Fruit fly (Drosophila melanogaster) whole organism, embryonic: Measurements from ENCODE around the gene spidey.

ENCODE experiments used
- Aef1 ChIP-seq: fragments of 200-800 bp; sonication (Bioruptor generic); IDR thresholded peaks from 3 replicates; pipeline ENCODE4 v1.3.6; 2022; ENCODE audit warnings: missing biosample characterization, missing genetic modification characterization
- Bgb ChIP-seq: fragments of 200-800 bp; sonication (Bioruptor generic); IDR thresholded peaks from 2 replicates; pipeline ENCODE4 v1.3.6; 2022; ENCODE audit warnings: missing biosample characterization, missing genetic modification characterization; ENCODE audit not compliant: partially characterized antibody
- Bteb2 ChIP-seq: fragments of 200-800 bp; sonication (Bioruptor generic); optimal IDR thresholded peaks from 2 replicates; lab custom pipeline; 2016; ENCODE audit warnings: missing biosample characterization, missing genetic modification characterization
- CG10366 ChIP-seq: fragments of 200-800 bp; sonication (Bioruptor generic); IDR thresholded peaks from 2 replicates; pipeline ENCODE4 v1.3.6; 2022; ENCODE audit warnings: missing biosample characterization, missing genetic modification characterization
- CG12219 ChIP-seq: fragments of 200-800 bp; sonication (Bioruptor generic); optimal IDR thresholded peaks from 3 replicates; lab custom pipeline; 2018; ENCODE audit warnings: missing biosample characterization, mild to moderate bottlenecking, missing genetic modification characterization
- CG12236 ChIP-seq: fragments of 200-800 bp; sonication (Bioruptor generic); optimal IDR thresholded peaks from 2 replicates; lab custom pipeline; 2016; ENCODE audit warnings: missing biosample characterization, missing genetic modification characterization
- CG14860 ChIP-seq: fragments of 200-800 bp; sonication (Bioruptor generic); IDR thresholded peaks from 3 replicates; pipeline ENCODE4 v1.3.6; 2022; ENCODE audit warnings: missing biosample characterization, missing genetic modification characterization; ENCODE audit not compliant: partially characterized antibody
- CG1529 ChIP-seq: fragments of 200-800 bp; sonication (Bioruptor generic); optimal IDR thresholded peaks from 3 replicates; lab custom pipeline; 2018; ENCODE audit warnings: missing biosample characterization, missing genetic modification characterization
- CG15479 ChIP-seq: fragments of 200-800 bp; sonication (Bioruptor generic); optimal IDR thresholded peaks from 3 replicates; lab custom pipeline; 2019; ENCODE audit warnings: missing biosample characterization, mild to moderate bottlenecking, missing genetic modification characterization, moderate library complexity
- CG15514 ChIP-seq: fragments of 200-800 bp; sonication (Bioruptor generic); optimal IDR thresholded peaks from 3 replicates; lab custom pipeline; 2017; ENCODE audit warnings: missing biosample characterization, missing genetic modification characterization, mild to moderate bottlenecking, moderate library complexity, missing genetic modification reagents
- CG16813 ChIP-seq: fragments of 200-800 bp; sonication (Bioruptor generic); IDR thresholded peaks from 3 replicates; pipeline ENCODE4 v1.3.6; 2022; ENCODE audit warnings: missing biosample characterization, missing genetic modification characterization; ENCODE audit not compliant: partially characterized antibody
- CG17359 ChIP-seq: fragments of 200-800 bp; sonication (Bioruptor generic); optimal IDR thresholded peaks from 3 replicates; lab custom pipeline; 2018; ENCODE audit warnings: missing biosample characterization, mild to moderate bottlenecking, missing genetic modification characterization, moderate library complexity
- CG18619 ChIP-seq: fragments of 200-800 bp; sonication (Bioruptor generic); optimal IDR thresholded peaks from 3 replicates; lab custom pipeline; 2017; ENCODE audit warnings: missing biosample characterization, mild to moderate bottlenecking, missing genetic modification characterization
- CG4707 ChIP-seq: fragments of 200-800 bp; sonication (Bioruptor generic); optimal IDR thresholded peaks from 2 replicates; lab custom pipeline; 2018; ENCODE audit warnings: missing biosample characterization, mild to moderate bottlenecking, missing genetic modification characterization, moderate library complexity
- CG4820 ChIP-seq: fragments of 200-800 bp; sonication (Bioruptor generic); optimal IDR thresholded peaks from 3 replicates; lab custom pipeline; 2016; ENCODE audit warnings: missing biosample characterization, missing genetic modification characterization
- CG4854 ChIP-seq: fragments of 200-800 bp; sonication (Bioruptor generic); optimal IDR thresholded peaks from 2 replicates; lab custom pipeline; 2016; ENCODE audit warnings: missing biosample characterization, missing genetic modification characterization, inconsistent platforms
- CG6683 ChIP-seq: fragments of 200-800 bp; sonication (Bioruptor generic); optimal IDR thresholded peaks from 2 replicates; lab custom pipeline; 2017; ENCODE audit warnings: missing biosample characterization, mild to moderate bottlenecking, missing genetic modification characterization, missing genetic modification reagents
- CG6765 ChIP-seq: fragments of 200-800 bp; sonication (Bioruptor generic); optimal IDR thresholded peaks from 3 replicates; lab custom pipeline; 2017; ENCODE audit warnings: missing biosample characterization, mild to moderate bottlenecking, missing genetic modification characterization
- CG9932 ChIP-seq: fragments of 200-800 bp; sonication (Bioruptor generic); IDR thresholded peaks from 2 replicates; pipeline ENCODE4 v1.3.6; 2022; ENCODE audit warnings: missing biosample characterization, missing genetic modification characterization
- CrebB ChIP-seq: fragments of 200-800 bp; sonication (Bioruptor generic); optimal IDR thresholded peaks from 3 replicates; lab custom pipeline; 2018; ENCODE audit warnings: missing biosample characterization, mild to moderate bottlenecking, missing genetic modification characterization
- Dbx ChIP-seq: fragments of 200-800 bp; sonication (Bioruptor generic); IDR thresholded peaks from 3 replicates; pipeline ENCODE4 v1.3.6; 2022; ENCODE audit warnings: missing biosample characterization, missing genetic modification characterization
- Gug ChIP-seq: fragments of 200-800 bp; sonication (Bioruptor generic); IDR thresholded peaks from 4 replicates; pipeline ENCODE4 v1.3.6; 2022; ENCODE audit warnings: missing biosample characterization, missing genetic modification characterization
- Hand ChIP-seq: fragments of 200-800 bp; sonication (Bioruptor generic); optimal IDR thresholded peaks from 2 replicates; lab custom pipeline; 2017; ENCODE audit warnings: mild to moderate bottlenecking, missing biosample characterization, missing genetic modification reagents, missing genetic modification characterization
- MESR4 ChIP-seq: fragments of 200-800 bp; sonication (Bioruptor generic); optimal IDR thresholded peaks from 2 replicates; lab custom pipeline; 2018; ENCODE audit warnings: missing biosample characterization, mild to moderate bottlenecking, missing genetic modification characterization, moderate library complexity
- Rx ChIP-seq: fragments of 200-800 bp; sonication (Bioruptor generic); IDR thresholded peaks from 2 replicates; pipeline ENCODE4 v1.3.6; 2022; ENCODE audit warnings: missing biosample characterization, missing genetic modification characterization
- Sox100B ChIP-seq: fragments of 200-800 bp; sonication (Bioruptor generic); optimal IDR thresholded peaks from 3 replicates; lab custom pipeline; 2018; ENCODE audit warnings: missing biosample characterization, mild to moderate bottlenecking, missing genetic modification characterization
- TFAM ChIP-seq: fragments of 200-800 bp; sonication (Bioruptor generic); optimal IDR thresholded peaks from 2 replicates; lab custom pipeline; 2017; ENCODE audit warnings: missing biosample characterization, missing genetic modification characterization, inconsistent platforms
- amos ChIP-seq: fragments of 200-800 bp; sonication (Bioruptor generic); IDR thresholded peaks from 2 replicates; pipeline ENCODE4 v1.3.6; 2022; ENCODE audit warnings: missing biosample characterization, missing genetic modification characterization; ENCODE audit not compliant: partially characterized antibody
- cato ChIP-seq: fragments of 200-800 bp; sonication (Bioruptor generic); optimal IDR thresholded peaks from 2 replicates; lab custom pipeline; 2016; ENCODE audit warnings: missing biosample characterization, missing genetic modification characterization, borderline replicate concordance
- danr ChIP-seq: fragments of 200-800 bp; sonication (Bioruptor generic); IDR thresholded peaks from 2 replicates; pipeline ENCODE4 v1.3.6; 2022; ENCODE audit warnings: missing biosample characterization, missing genetic modification characterization
- dati ChIP-seq: fragments of 200-800 bp; sonication (Bioruptor generic); IDR thresholded peaks from 2 replicates; pipeline ENCODE4 v1.3.6; 2022; ENCODE audit warnings: missing biosample characterization, missing genetic modification characterization
- disco-r ChIP-seq: fragments of 200-800 bp; sonication (Bioruptor generic); optimal IDR thresholded peaks from 2 replicates; lab custom pipeline; 2016; ENCODE audit warnings: missing biosample characterization, missing genetic modification characterization
- dmrt11E ChIP-seq: fragments of 200-800 bp; sonication (Bioruptor generic); optimal IDR thresholded peaks from 3 replicates; lab custom pipeline; 2018; ENCODE audit warnings: missing biosample characterization, mild to moderate bottlenecking, missing genetic modification characterization, moderate library complexity
- gcm2 ChIP-seq: fragments of 200-800 bp; sonication (Bioruptor generic); optimal IDR thresholded peaks from 2 replicates; lab custom pipeline; 2016; ENCODE audit warnings: missing biosample characterization, missing genetic modification characterization
- gro ChIP-seq: fragments of 200-800 bp; sonication (Bioruptor generic); optimal IDR thresholded peaks from 2 replicates; lab custom pipeline; 2016; ENCODE audit warnings: missing biosample characterization, missing genetic modification characterization
- ham ChIP-seq: fragments of 200-800 bp; sonication (Bioruptor generic); IDR thresholded peaks from 2 replicates; pipeline ENCODE4 v1.3.6; 2022; ENCODE audit warnings: missing biosample characterization, missing genetic modification characterization
- mirr ChIP-seq: fragments of 200-800 bp; sonication (Bioruptor generic); optimal IDR thresholded peaks from 3 replicates; lab custom pipeline; 2018; ENCODE audit warnings: missing biosample characterization, mild to moderate bottlenecking, missing genetic modification characterization
- nau ChIP-seq: fragments of 200-800 bp; sonication (Bioruptor generic); optimal IDR thresholded peaks from 3 replicates; lab custom pipeline; 2017; ENCODE audit warnings: missing biosample characterization, mild to moderate bottlenecking, missing genetic modification characterization, missing genetic modification reagents
- nerfin-2 ChIP-seq: fragments of 200-800 bp; sonication (Bioruptor generic); IDR thresholded peaks from 2 replicates; pipeline ENCODE4 v1.3.6; 2022; ENCODE audit warnings: missing biosample characterization, missing genetic modification characterization; ENCODE audit not compliant: partially characterized antibody
- pum ChIP-seq: fragments of 200-800 bp; sonication (Bioruptor generic); optimal IDR thresholded peaks from 2 replicates; lab custom pipeline; 2016; ENCODE audit warnings: missing biosample characterization, missing genetic modification characterization
- sd ChIP-seq: fragments of 200-800 bp; sonication (Bioruptor generic); optimal IDR thresholded peaks from 3 replicates; lab custom pipeline; 2018; ENCODE audit warnings: missing biosample characterization, mild to moderate bottlenecking, missing genetic modification characterization, moderate library complexity
- sens ChIP-seq: fragments of 200-800 bp; sonication (Bioruptor generic); peaks from one replicate; lab custom pipeline; 2016; ENCODE audit warnings: missing biosample characterization, missing genetic modification characterization
- slou ChIP-seq: fragments of 200-800 bp; sonication (Bioruptor generic); optimal IDR thresholded peaks from 3 replicates; lab custom pipeline; 2016; ENCODE audit warnings: missing biosample characterization, missing genetic modification characterization
- stc ChIP-seq: fragments of 200-800 bp; sonication (Bioruptor generic); IDR thresholded peaks from 2 replicates; pipeline ENCODE4 v1.3.6; 2022; ENCODE audit warnings: missing biosample characterization, missing genetic modification characterization
- tin ChIP-seq: fragments of 200-800 bp; sonication (Bioruptor generic); optimal IDR thresholded peaks from 3 replicates; lab custom pipeline; 2016; ENCODE audit warnings: missing biosample characterization, missing genetic modification characterization
- tio ChIP-seq: fragments of 200-800 bp; sonication (Bioruptor generic); optimal IDR thresholded peaks from 2 replicates; lab custom pipeline; 2017; ENCODE audit warnings: missing biosample characterization, missing genetic modification characterization, inconsistent platforms
- vnd ChIP-seq: fragments of 200-800 bp; sonication (Bioruptor generic); IDR thresholded peaks from 3 replicates; pipeline ENCODE4 v1.3.6; 2022; ENCODE audit warnings: missing biosample characterization, missing genetic modification characterization; ENCODE audit not compliant: partially characterized antibody
- wor ChIP-seq: fragments of 200-800 bp; sonication (Bioruptor generic); IDR thresholded peaks from 2 replicates; pipeline ENCODE4 v1.3.6; 2022; ENCODE audit warnings: missing biosample characterization, missing genetic modification characterization

The spidey gene

DNA sequence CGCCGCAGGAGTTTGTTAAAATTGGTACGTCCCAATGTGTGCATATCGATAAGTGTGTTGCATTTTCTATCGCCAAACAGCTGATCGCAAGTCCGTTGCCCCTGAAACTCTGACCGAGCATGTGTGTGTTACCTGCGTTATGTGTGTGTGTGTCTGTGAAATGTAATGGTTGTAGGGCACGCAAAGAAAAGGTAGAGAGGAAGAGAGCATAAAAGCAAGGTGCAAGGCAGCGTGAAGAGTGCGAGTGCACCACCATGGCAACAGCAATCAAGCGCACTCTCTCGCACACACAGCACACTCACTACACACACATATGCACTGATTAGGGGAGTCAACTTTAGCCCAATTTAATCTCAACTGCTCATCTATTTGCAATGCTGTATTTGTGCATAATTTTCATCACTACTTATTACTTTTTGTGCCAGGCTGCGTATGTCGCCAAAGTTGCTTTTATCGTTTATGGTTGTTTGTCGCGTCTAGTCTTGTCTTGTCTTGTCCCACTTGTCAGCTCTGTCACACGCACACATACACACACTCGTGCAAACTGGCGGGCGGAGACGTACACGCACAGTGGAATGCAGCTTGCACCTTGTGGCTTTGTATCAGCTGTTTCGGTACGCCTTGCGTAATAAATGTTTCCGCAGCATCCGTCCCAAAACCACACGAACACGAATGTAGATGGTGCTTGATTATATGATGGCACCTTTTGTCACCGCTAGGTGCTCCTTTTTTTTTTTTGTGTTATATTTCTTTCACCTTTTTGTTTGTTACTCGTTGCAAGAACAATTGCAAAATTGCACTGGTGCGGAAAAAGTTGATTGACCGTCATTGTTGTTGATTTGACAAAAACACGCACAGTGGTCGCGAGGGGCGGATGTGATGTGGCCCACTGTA lies 29.1 kb downstream of the spidey start (continued):
- TF ChIP-seq wor (GFP tag; lab: Robert Waterston, UW), result peak; percentile 83
- TF ChIP-seq Hand (GFP tag; lab: Kevin White, UChicago), result peak; percentile 13
- TF ChIP-seq sens (GFP tag; lab: Kevin White, UChicago), result peak; percentile 98
- peak; percentile 65; the same call in 1 of the 2 replicates for TF ChIP-seq CG10366 (GFP tag; lab: Robert Waterston, UW)
- peak; percentile 93 for TF ChIP-seq Sox100B (GFP tag; lab: Kevin White, UChicago)
- no peak for TF ChIP-seq CG14860
- peak; percentile 94 for TF ChIP-seq CG15479
- no peak; the same call in 2 of the 3 replicates for TF ChIP-seq CG16813 (GFP tag; lab: Robert Waterston, UW)
- peak; percentile 82 for TF ChIP-seq tio
- TF ChIP-seq CG6765, result no peak
- peak; percentile 86 for TF ChIP-seq dmrt11E
- TF ChIP-seq CG4707 (GFP tag; lab: Kevin White, UChicago), result peak; percentile 98
- peak; percentile 85 for TF ChIP-seq CG1529 (GFP tag; lab: Kevin White, UChicago)
- TF ChIP-seq gcm2 (GFP tag; lab: Kevin White, UChicago), result peak; percentile 23
- TF ChIP-seq CG17359 (tag; lab: Kevin White, UChicago), result peak; percentile 77
- TF ChIP-seq vnd (GFP tag; lab: Robert Waterston, UW), result no peak
- no peak for TF ChIP-seq slou (GFP tag; lab: Kevin White, UChicago)
- peak; percentile 23 for TF ChIP-seq sd (tag; lab: Kevin White, UChicago)
- no peak for TF ChIP-seq amos
- peak; percentile 40 for TF ChIP-seq TFAM (GFP tag; lab: Kevin White, UChicago)
- TF ChIP-seq CG9932 (GFP tag; lab: Robert Waterston, UW), result no peak; the same call in 1 of the 2 replicates
- TF ChIP-seq CG18619 (GFP tag; lab: Kevin White, UChicago), result peak; percentile 81
- peak; percentile 82 for TF ChIP-seq Gug (GFP tag; lab: Robert Waterston, UW)
- peak; percentile 86 for TF ChIP-seq pum (GFP tag; lab: Kevin White, UChicago)
- TF ChIP-seq CG12219 (GFP tag; lab: Kevin White, UChicago), result peak; percentile 67
- peak; percentile 74 for TF ChIP-seq cato (GFP tag; lab: Kevin White, UChicago)
- no peak for TF ChIP-seq nerfin-2
- TF ChIP-seq mirr, result no peak
- peak; percentile 82 for TF ChIP-seq tin (GFP tag; lab: Kevin White, UChicago)
- peak; percentile 77 for TF ChIP-seq nau (GFP tag; lab: Kevin White, UChicago)
- peak; percentile 49 for TF ChIP-seq CG4854
- TF ChIP-seq CG4820 (GFP tag; lab: Kevin White, UChicago), result peak; percentile 73
- TF ChIP-seq Rx (GFP tag; lab: Robert Waterston, UW), result peak; percentile 65; the same call in 1 of the 2 replicates
- peak; percentile 36; the same call in 1 of the 2 replicates for TF ChIP-seq dati
- TF ChIP-seq Bteb2 (GFP tag; lab: Kevin White, UChicago), result no peak
- TF ChIP-seq CG6683 (GFP tag; lab: Kevin White, UChicago), result peak; percentile 41
- peak; percentile 2 for TF ChIP-seq CrebB (tag; lab: Kevin White, UChicago)
- peak; percentile 47; the same call in 1 of the 3 replicates for TF ChIP-seq Aef1 (GFP tag; lab: Robert Waterston, UW)
- peak; percentile 60 for TF ChIP-seq stc (GFP tag; lab: Robert Waterston, UW)
- TF ChIP-seq ham, result no peak
- TF ChIP-seq gro (GFP tag; lab: Kevin White, UChicago), result no peak
- no peak for TF ChIP-seq Dbx
- TF ChIP-seq MESR4 (GFP tag; lab: Kevin White, UChicago), result no peak
- TF ChIP-seq danr (GFP tag; lab: Robert Waterston, UW), result peak; percentile 61; the same call in 1 of the 2 replicates
- TF ChIP-seq disco-r (GFP tag; lab: Kevin White, UChicago), result peak; percentile 60
- peak; percentile 7 for TF ChIP-seq CG15514 (GFP tag; lab: Kevin White, UChicago)
- no peak; the same call in 1 of the 2 replicates for TF ChIP-seq Bgb (GFP tag; lab: Robert Waterston, UW)
- TF ChIP-seq CG12236 (GFP tag; lab: Kevin White, UChicago), result peak; percentile 64
